Worm (Caenorhabditis elegans) whole organism, late embryonic: ENCODE measurements around the gene vglu-2.

Source experiments
- C08G9.2 ChIP-seq: sonication (generic microtip); optimal IDR thresholded peaks from 2 replicates; lab custom pipeline; 2016; ENCODE audit warnings: mild to moderate bottlenecking, missing genetic modification characterization, moderate library complexity, missing compliant biosample characterization
- C38D4.7 ChIP-seq: fragments of 200-800 bp; sonication (Bioruptor generic); optimal IDR thresholded peaks from 2 replicates; lab custom pipeline; 2018; ENCODE audit warnings: mild to moderate bottlenecking, missing genetic modification characterization, moderate library complexity, missing compliant biosample characterization
- K02D7.2 ChIP-seq: sonication (generic microtip); optimal IDR thresholded peaks from 2 replicates; lab custom pipeline; 2017; ENCODE audit warnings: mild to moderate bottlenecking, missing genetic modification characterization, missing compliant biosample characterization
- K09A11.1 ChIP-seq: sonication (generic microtip); optimal IDR thresholded peaks from 2 replicates; lab custom pipeline; 2017; ENCODE audit warnings: antibody characterized with exemption, mild to moderate bottlenecking, missing genetic modification characterization, missing compliant biosample characterization; ENCODE audit not compliant: insufficient read depth
- Y22D7AL.16 ChIP-seq: sonication (generic microtip); optimal IDR thresholded peaks from 2 replicates; lab custom pipeline; 2016; ENCODE audit warnings: missing genetic modification characterization, missing compliant biosample characterization
- ahr-1 ChIP-seq: sonication (generic microtip); optimal IDR thresholded peaks from 2 replicates; lab custom pipeline; 2016; ENCODE audit warnings: missing genetic modification characterization, missing compliant biosample characterization
- ama-1 ChIP-seq: fragments of 150-350 bp; optimal IDR thresholded peaks from 2 replicates; lab custom pipeline; 2014
- ceh-19 ChIP-seq: fragments of 200-800 bp; sonication (Bioruptor generic); optimal IDR thresholded peaks from 2 replicates; lab custom pipeline; 2018; ENCODE audit warnings: mild to moderate bottlenecking, missing genetic modification characterization, missing compliant biosample characterization
- ceh-30 ChIP-seq: fragments of 150-350 bp; optimal IDR thresholded peaks from 2 replicates; lab custom pipeline; 2014; ENCODE audit warnings: missing biosample characterization, missing genetic modification characterization
- ceh-34 ChIP-seq: sonication (generic microtip); optimal IDR thresholded peaks from 2 replicates; lab custom pipeline; 2016; ENCODE audit warnings: mild to moderate bottlenecking, missing genetic modification characterization, missing compliant biosample characterization
- ceh-45 ChIP-seq: fragments of 200-800 bp; sonication (Bioruptor generic); IDR thresholded peaks from 2 replicates; pipeline ENCODE4 v1.3.6; 2022; ENCODE audit warnings: missing genetic modification reagents, missing genetic modification characterization, missing compliant biosample characterization
- ceh-48 ChIP-seq: sonication (generic microtip); optimal IDR thresholded peaks from 2 replicates; lab custom pipeline; 2016; ENCODE audit warnings: missing genetic modification characterization, inconsistent platforms, missing compliant biosample characterization
- ceh-6 ChIP-seq: fragments of 200-800 bp; sonication (Bioruptor generic); optimal IDR thresholded peaks from 2 replicates; lab custom pipeline; 2018; ENCODE audit warnings: mild to moderate bottlenecking, missing genetic modification characterization, missing compliant biosample characterization
- ceh-9 ChIP-seq: sonication (generic microtip); optimal IDR thresholded peaks from 2 replicates; lab custom pipeline; 2016; ENCODE audit warnings: mild to moderate bottlenecking, missing genetic modification characterization, inconsistent platforms, missing compliant biosample characterization
- che-1 ChIP-seq: sonication (generic microtip); optimal IDR thresholded peaks from 2 replicates; lab custom pipeline; 2016; ENCODE audit warnings: mild to moderate bottlenecking, missing genetic modification characterization, missing compliant biosample characterization
- dmd-4 ChIP-seq: sonication (generic microtip); optimal IDR thresholded peaks from 2 replicates; lab custom pipeline; 2016; ENCODE audit warnings: borderline replicate concordance, missing genetic modification characterization, missing compliant biosample characterization
- dve-1 ChIP-seq: sonication (generic microtip); optimal IDR thresholded peaks from 2 replicates; lab custom pipeline; 2017; ENCODE audit warnings: antibody characterized with exemption, mild to moderate bottlenecking, missing genetic modification characterization, missing compliant biosample characterization
- elt-2 ChIP-seq: sonication (generic microtip); optimal IDR thresholded peaks from 2 replicates; lab custom pipeline; 2016; ENCODE audit warnings: missing genetic modification reagents, missing genetic modification characterization, missing compliant biosample characterization
- elt-4 ChIP-seq: sonication (generic microtip); optimal IDR thresholded peaks from 2 replicates; lab custom pipeline; 2016; ENCODE audit warnings: missing genetic modification characterization, missing compliant biosample characterization
- fkh-6 ChIP-seq: sonication (generic microtip); optimal IDR thresholded peaks from 2 replicates; lab custom pipeline; 2016; ENCODE audit warnings: missing genetic modification characterization, missing compliant biosample characterization
- hlh-13 ChIP-seq: fragments of 200-800 bp; sonication (Bioruptor generic); optimal IDR thresholded peaks from 2 replicates; lab custom pipeline; 2018; ENCODE audit warnings: mild to moderate bottlenecking, missing genetic modification characterization, missing compliant biosample characterization
- hlh-6 ChIP-seq: sonication (generic microtip); optimal IDR thresholded peaks from 2 replicates; lab custom pipeline; 2016; ENCODE audit warnings: missing genotype, missing genetic modification characterization, missing compliant biosample characterization
- lin-11 ChIP-seq: fragments of 200-800 bp; sonication (Bioruptor generic); optimal IDR thresholded peaks from 2 replicates; lab custom pipeline; 2018; ENCODE audit warnings: mild to moderate bottlenecking, missing genetic modification characterization, missing compliant biosample characterization
- madf-2 ChIP-seq: sonication (generic microtip); optimal IDR thresholded peaks from 2 replicates; lab custom pipeline; 2017; ENCODE audit warnings: missing genetic modification characterization, missing compliant biosample characterization
- mec-3 ChIP-seq: sonication (generic microtip); optimal IDR thresholded peaks from 2 replicates; lab custom pipeline; 2016; ENCODE audit warnings: borderline replicate concordance, missing genetic modification characterization, missing compliant biosample characterization
- nfya-1 ChIP-seq: sonication (generic microtip); optimal IDR thresholded peaks from 2 replicates; lab custom pipeline; 2017; ENCODE audit warnings: missing genetic modification characterization, mild to moderate bottlenecking, missing compliant biosample characterization, antibody characterized with exemption, moderate library complexity
- nhr-11 ChIP-seq: fragments of 150-350 bp; optimal IDR thresholded peaks from 2 replicates; lab custom pipeline; 2014; ENCODE audit warnings: missing biosample characterization, missing genetic modification characterization
- npax-4 ChIP-seq: sonication (generic microtip); optimal IDR thresholded peaks from 2 replicates; lab custom pipeline; 2016; ENCODE audit warnings: missing genetic modification characterization, missing compliant biosample characterization
- odd-2 ChIP-seq: sonication (generic microtip); optimal IDR thresholded peaks from 2 replicates; lab custom pipeline; 2017; ENCODE audit warnings: antibody characterized with exemption, mild to moderate bottlenecking, missing genetic modification characterization, missing compliant biosample characterization
- pag-3 ChIP-seq: sonication (generic microtip); optimal IDR thresholded peaks from 2 replicates; lab custom pipeline; 2016; ENCODE audit warnings: missing compliant biosample characterization, missing genetic modification characterization, borderline replicate concordance
- pat-9 ChIP-seq: fragments of 200-800 bp; sonication (Bioruptor generic); optimal IDR thresholded peaks from 2 replicates; lab custom pipeline; 2018; ENCODE audit warnings: mild to moderate bottlenecking, missing genetic modification characterization, moderate library complexity, missing compliant biosample characterization
- pax-1 ChIP-seq: fragments of 150-350 bp; optimal IDR thresholded peaks from 2 replicates; lab custom pipeline; 2014; ENCODE audit warnings: missing biosample characterization, missing genetic modification characterization
- pha-2 ChIP-seq: sonication (generic microtip); optimal IDR thresholded peaks from 2 replicates; lab custom pipeline; 2017; ENCODE audit warnings: mild to moderate bottlenecking, missing genetic modification characterization, missing compliant biosample characterization
- pha-4 ChIP-seq: fragments of 150-350 bp; optimal IDR thresholded peaks from 2 replicates; lab custom pipeline; 2018; ENCODE audit warnings: missing biosample characterization, missing genetic modification reagents, missing genetic modification characterization
- sox-2 ChIP-seq: fragments of 200-800 bp; sonication (Bioruptor generic); IDR thresholded peaks from 2 replicates; pipeline ENCODE4 v1.3.6; 2022; ENCODE audit warnings: missing genetic modification reagents, missing genetic modification characterization, missing compliant biosample characterization
- sox-4 ChIP-seq: sonication (generic microtip); optimal IDR thresholded peaks from 2 replicates; lab custom pipeline; 2017; ENCODE audit warnings: mild to moderate bottlenecking, missing genetic modification characterization, inconsistent platforms, missing compliant biosample characterization
- tbx-2 ChIP-seq: sonication (generic microtip); optimal IDR thresholded peaks from 2 replicates; lab custom pipeline; 2016; ENCODE audit warnings: missing genetic modification characterization, missing compliant biosample characterization
- tbx-7 ChIP-seq: sonication (generic microtip); optimal IDR thresholded peaks from 2 replicates; lab custom pipeline; 2016; ENCODE audit warnings: missing genotype, missing genetic modification characterization, missing compliant biosample characterization
- ttx-3 ChIP-seq: sonication (generic microtip); optimal IDR thresholded peaks from 2 replicates; lab custom pipeline; 2016; ENCODE audit warnings: missing genetic modification reagents, missing genetic modification characterization, missing compliant biosample characterization
- unc-42 ChIP-seq: sonication (generic microtip); optimal IDR thresholded peaks from 2 replicates; lab custom pipeline; 2016; ENCODE audit warnings: missing genotype, missing genetic modification characterization, missing compliant biosample characterization
- unc-55 ChIP-seq: sonication (generic microtip); optimal IDR thresholded peaks from 2 replicates; lab custom pipeline; 2017; ENCODE audit warnings: missing biosample characterization, missing genetic modification reagents, missing genetic modification characterization
- unc-86 ChIP-seq: sonication (generic microtip); optimal IDR thresholded peaks from 2 replicates; lab custom pipeline; 2016; ENCODE audit warnings: missing genetic modification characterization, missing compliant biosample characterization
- ztf-16 ChIP-seq: sonication (generic microtip); optimal IDR thresholded peaks from 2 replicates; lab custom pipeline; 2017; ENCODE audit warnings: missing genetic modification characterization, missing compliant biosample characterization

The vglu-2 gene

ce11 chrIII:10284214-10284613 lies 10.7 kb upstream of the vglu-2 start (continued):
- no peak for TF ChIP-seq dmd-4
- TF ChIP-seq ceh-19 = peak; percentile 36
- peak; percentile 94 for TF ChIP-seq unc-42 (tag; lab: Kevin White, UChicago)
- TF ChIP-seq ttx-3 (tag; lab: Kevin White, UChicago) = no peak
- no peak for TF ChIP-seq sox-4 (tag; lab: Kevin White, UChicago)
- no peak for TF ChIP-seq lin-11 (tag; lab: Kevin White, UChicago)
- no peak for TF ChIP-seq hlh-6 (tag; lab: Kevin White, UChicago)
- TF ChIP-seq ama-1 (lab: Kevin White, UChicago) = no peak
- TF ChIP-seq odd-2 (tag; lab: Kevin White, UChicago) = no peak
- TF ChIP-seq pax-1 (tag; lab: Kevin White, UChicago) = no peak
- peak; percentile 73 for TF ChIP-seq ceh-48 (tag; lab: Kevin White, UChicago)
- no peak for TF ChIP-seq ceh-34 (tag; lab: Kevin White, UChicago)
- TF ChIP-seq unc-86 = no peak
- TF ChIP-seq ceh-6 (GFP tag; lab: Kevin White, UChicago) = peak; percentile 18
- TF ChIP-seq pag-3 = no peak
- TF ChIP-seq npax-4 (tag; lab: Kevin White, UChicago) = no peak
- no peak for TF ChIP-seq ztf-16 (tag; lab: Kevin White, UChicago)
- no peak for TF ChIP-seq pat-9 (tag; lab: Kevin White, UChicago)
- peak; percentile 50 for TF ChIP-seq nfya-1
- no peak for TF ChIP-seq ahr-1 (tag; lab: Kevin White, UChicago)
- no peak for TF ChIP-seq elt-2 (tag; lab: Kevin White, UChicago)
- no peak for TF ChIP-seq Y22D7AL.16 (tag; lab: Kevin White, UChicago)

DNA sequence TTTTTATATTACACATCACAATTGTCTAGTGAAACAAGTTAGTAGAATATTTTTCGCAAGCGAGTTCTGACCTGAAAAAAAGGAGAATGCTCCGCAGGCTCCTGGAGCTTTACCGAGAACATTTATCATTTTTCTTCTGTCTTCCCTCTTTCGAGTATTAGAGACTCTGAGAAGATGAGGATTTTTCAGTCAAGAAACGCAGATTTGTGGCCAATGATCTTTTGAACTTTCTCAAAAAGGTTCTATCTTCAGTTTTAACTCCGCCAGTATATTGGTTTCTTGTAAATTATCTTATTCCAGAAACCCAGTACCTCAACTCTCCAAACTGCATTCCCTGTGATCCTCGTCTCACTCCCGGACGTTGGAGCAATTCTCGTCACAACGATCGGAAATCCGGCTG lies 9.3 kb upstream of the vglu-2 start, which contains the start of gene K10G9.2:
K10G9.2 (plus strand) TSS at position 301 of the 400 bp plus-strand sequence.
- TF ChIP-seq pax-1 (tag; lab: Kevin White, UChicago) (no peak), dmd-4 (no peak), Y22D7AL.16 (tag; lab: Kevin White, UChicago) (no peak), ztf-16 (tag; lab: Kevin White, UChicago) (no peak), sox-2 (no peak), fkh-6 (no peak), unc-42 (tag; lab: Kevin White, UChicago) (no peak), madf-2 (no peak), ceh-9 (tag; lab: Kevin White, UChicago) (no peak), ceh-45 (no peak), nhr-11 (tag; lab: Kevin White, UChicago) (no peak), K02D7.2 (tag; lab: Kevin White, UChicago) (no peak), tbx-7 (no peak), elt-4 (no peak), ceh-34 (tag; lab: Kevin White, UChicago) (no peak), ahr-1 (tag; lab: Kevin White, UChicago) (no peak), hlh-13 (GFP tag; lab: Kevin White, UChicago) (no peak), C08G9.2 (tag; lab: Kevin White, UChicago) (no peak), dve-1 (tag; lab: Kevin White, UChicago) (no peak), che-1 (no peak)

DNA sequence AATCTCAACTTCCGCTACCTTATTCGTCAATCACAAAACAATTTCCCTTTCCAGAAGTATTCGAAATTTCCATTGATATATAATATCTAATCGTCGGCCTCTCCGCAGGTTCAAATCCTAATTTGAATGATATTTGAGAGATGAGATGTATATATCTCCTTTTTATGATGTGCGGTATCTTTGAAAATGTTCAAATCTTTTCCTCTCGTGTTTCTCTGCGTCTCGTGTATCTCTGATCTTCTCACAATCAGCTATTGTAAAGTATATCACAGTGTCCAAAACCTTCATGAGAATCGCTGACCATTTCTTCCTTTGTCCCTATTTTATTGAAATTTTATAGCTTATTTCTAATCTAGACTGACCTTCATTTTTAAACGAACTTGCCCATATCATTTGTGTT lies 5.1 kb upstream of the vglu-2 start:
- TF ChIP-seq hlh-13 (GFP tag; lab: Kevin White, UChicago) (no peak), ceh-30 (tag; lab: Kevin White, UChicago) (no peak), unc-55 (GFP tag; lab: Kevin White, UChicago) (no peak), unc-42 (tag; lab: Kevin White, UChicago) (no peak), mec-3 (no peak)

DNA sequence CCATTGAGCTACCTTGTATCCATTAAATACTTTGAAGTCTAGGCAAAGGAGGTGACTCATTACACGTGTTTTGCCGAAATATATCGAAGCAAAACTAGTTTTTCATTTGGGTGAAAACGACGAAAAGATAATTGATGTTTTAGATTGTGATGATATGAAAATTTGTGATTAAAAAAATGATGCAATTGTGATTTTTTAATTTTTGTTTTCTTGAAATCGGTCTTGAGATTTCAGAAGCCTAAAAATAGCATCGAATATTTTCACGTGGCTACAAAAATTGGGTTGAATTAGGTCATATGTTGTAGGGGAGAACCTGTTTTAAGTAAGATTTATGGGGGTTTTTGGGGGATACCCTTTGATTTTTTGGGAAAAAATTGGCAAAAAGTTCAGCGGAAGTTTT lies 4.4 kb upstream of the vglu-2 start:
- TF ChIP-seq nhr-11 (tag; lab: Kevin White, UChicago) = no peak
- TF ChIP-seq K09A11.1 (tag; lab: Kevin White, UChicago) = no peak
- TF ChIP-seq tbx-2 (tag; lab: Kevin White, UChicago) = no peak
- no peak for TF ChIP-seq C38D4.7 (GFP tag; lab: Kevin White, UChicago)
- no peak for TF ChIP-seq pha-4 (tag; lab: Kevin White, UChicago)
- TF ChIP-seq ceh-45 = no peak
- no peak for TF ChIP-seq pha-2
- no peak for TF ChIP-seq C08G9.2 (tag; lab: Kevin White, UChicago)
- no peak for TF ChIP-seq elt-4
- TF ChIP-seq lin-11 (tag; lab: Kevin White, UChicago) = no peak
